Worm (Caenorhabditis elegans) whole organism, L3 larva: Measurements from ENCODE around the gene F49F1.15.
A peak's percentile ranks its signal among the peaks of the same experiment; 100 is the strongest.
"Not testable (repeated sequence)": the region's sequence is repeated elsewhere in the genome, so short reads cannot be mapped to it uniquely, and the experiment has no call there.

Experiments
- ZK546.5 ChIP-seq: sonication (generic microtip); optimal IDR thresholded peaks from 2 replicates; lab custom pipeline; 2017; ENCODE audit warnings: missing biosample characterization, missing genetic modification characterization
- ceh-28 ChIP-seq: fragments of 150-350 bp; optimal IDR thresholded peaks from 2 replicates; lab custom pipeline; 2014; ENCODE audit warnings: missing biosample characterization, missing genetic modification reagents, missing genetic modification characterization
- ceh-82 ChIP-seq: fragments of 150-350 bp; optimal IDR thresholded peaks from 2 replicates; lab custom pipeline; 2014; ENCODE audit warnings: missing biosample characterization, missing genetic modification characterization
- ceh-9 ChIP-seq: sonication (generic microtip); optimal IDR thresholded peaks from 2 replicates; lab custom pipeline; 2018; ENCODE audit warnings: missing biosample characterization, missing genetic modification characterization
- elt-1 ChIP-seq: fragments of 150-350 bp; optimal IDR thresholded peaks from 2 replicates; lab custom pipeline; 2014; ENCODE audit warnings: missing biosample characterization, missing genetic modification characterization
- elt-2 ChIP-seq: sonication (generic microtip); optimal IDR thresholded peaks from 2 replicates; lab custom pipeline; 2016; ENCODE audit warnings: missing genetic modification reagents, mild to moderate bottlenecking, missing genetic modification characterization, missing compliant biosample characterization
- eor-1 ChIP-seq, 2 experiments: fragments of 150-350 bp; optimal IDR thresholded peaks; 2 replicates each; lab custom pipeline; 2014 to 2018; ENCODE audit warnings: missing biosample characterization in 2 of 2, missing genetic modification characterization in 2 of 2
- fkh-10 ChIP-seq: sonication (generic microtip); optimal IDR thresholded peaks from 2 replicates; lab custom pipeline; 2017; ENCODE audit warnings: missing biosample characterization, missing genetic modification reagents, missing genetic modification characterization
- fkh-2 ChIP-seq: fragments of 150-350 bp; optimal IDR thresholded peaks from 2 replicates; lab custom pipeline; 2014; ENCODE audit warnings: missing biosample characterization, missing genetic modification reagents, missing genetic modification characterization
- hmg-11 ChIP-seq: sonication (generic microtip); optimal IDR thresholded peaks from 2 replicates; lab custom pipeline; 2016; ENCODE audit warnings: missing genetic modification characterization, missing compliant biosample characterization
- jun-1 ChIP-seq: fragments of 150-350 bp; optimal IDR thresholded peaks from 2 replicates; lab custom pipeline; 2014; ENCODE audit warnings: missing biosample characterization, missing genetic modification reagents, missing genetic modification characterization
- lin-15B ChIP-seq: fragments of 150-350 bp; optimal IDR thresholded peaks from 2 replicates; lab custom pipeline; 2014; ENCODE audit warnings: missing biosample characterization, missing genetic modification characterization
- lin-39 ChIP-seq: fragments of 150-350 bp; optimal IDR thresholded peaks from 2 replicates; lab custom pipeline; 2018; ENCODE audit warnings: missing biosample characterization, missing genetic modification reagents, missing genetic modification characterization
- mdl-1 ChIP-seq: fragments of 150-350 bp; optimal IDR thresholded peaks from 2 replicates; lab custom pipeline; 2014; ENCODE audit warnings: missing biosample characterization, missing genetic modification characterization
- mml-1 ChIP-seq: fragments of 150-350 bp; sonication (generic microtip); optimal IDR thresholded peaks from 3 replicates; lab custom pipeline; 2014; ENCODE audit warnings: missing biosample characterization, missing genetic modification characterization
- nhr-11 ChIP-seq: fragments of 150-350 bp; optimal IDR thresholded peaks from 2 replicates; lab custom pipeline; 2014; ENCODE audit warnings: missing biosample characterization, missing genetic modification characterization
- nhr-28 ChIP-seq: fragments of 150-350 bp; optimal IDR thresholded peaks from 2 replicates; lab custom pipeline; 2014; ENCODE audit warnings: missing biosample characterization, missing genetic modification characterization
- nhr-43 ChIP-seq: sonication (generic microtip); optimal IDR thresholded peaks from 2 replicates; lab custom pipeline; 2016; ENCODE audit warnings: mild to moderate bottlenecking, missing genetic modification characterization, missing compliant biosample characterization; ENCODE audit not compliant: poor library complexity, severe bottlenecking
- nhr-77 ChIP-seq: fragments of 150-350 bp; optimal IDR thresholded peaks from 2 replicates; lab custom pipeline; 2014; ENCODE audit warnings: missing biosample characterization, missing genetic modification characterization
- pha-4 ChIP-seq: fragments of 150-350 bp; optimal IDR thresholded peaks from 2 replicates; lab custom pipeline; 2014; ENCODE audit warnings: missing biosample characterization, missing genetic modification reagents, missing genetic modification characterization
- pqm-1 ChIP-seq: fragments of 150-350 bp; optimal IDR thresholded peaks from 2 replicates; lab custom pipeline; 2017; ENCODE audit warnings: missing biosample characterization, missing genetic modification characterization, inconsistent platforms
- snpc-4 ChIP-seq: fragments of 150-350 bp; optimal IDR thresholded peaks from 2 replicates; lab custom pipeline; 2014; ENCODE audit warnings: missing biosample characterization, missing genetic modification characterization
- tbx-2 ChIP-seq: sonication (generic microtip); optimal IDR thresholded peaks from 2 replicates; lab custom pipeline; 2016; ENCODE audit warnings: mild to moderate bottlenecking, missing genetic modification characterization, missing compliant biosample characterization
- unc-39 ChIP-seq: sonication (generic microtip); optimal IDR thresholded peaks from 4 replicates; lab custom pipeline; 2017; ENCODE audit warnings: missing biosample characterization, missing genetic modification characterization
- zag-1 ChIP-seq: fragments of 150-350 bp; optimal IDR thresholded peaks from 2 replicates; lab custom pipeline; 2014; ENCODE audit warnings: missing biosample characterization, missing genetic modification characterization
- ztf-11 ChIP-seq: fragments of 150-350 bp; optimal IDR thresholded peaks from 2 replicates; lab custom pipeline; 2014; ENCODE audit warnings: missing biosample characterization, missing genetic modification characterization

Gene F49F1.15

DNA sequence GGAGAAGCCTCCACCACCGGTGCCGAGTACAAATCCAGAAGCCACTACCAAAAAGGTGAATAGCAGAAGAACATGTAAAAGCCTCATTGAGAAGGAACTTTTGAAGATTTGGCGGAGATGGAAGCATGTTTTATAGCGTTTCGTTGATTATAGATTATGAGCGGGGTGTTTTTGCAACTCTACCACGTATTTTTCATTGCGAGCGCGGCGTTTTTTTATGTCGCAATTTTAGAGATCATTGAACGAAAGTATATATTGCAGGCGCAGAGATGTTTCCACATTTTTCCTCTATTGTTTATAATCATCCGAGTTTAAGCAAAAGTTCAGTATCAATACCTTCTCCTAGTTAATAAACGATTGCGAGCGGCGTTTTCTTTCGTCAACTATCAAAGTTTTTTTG, 21.3 kb upstream of the F49F1.15 start, which contains the start of gene F49F1.17:
TSS of gene F49F1.17 (minus strand) at position 101 of the 400 bp plus-strand sequence.
- TF ChIP-seq nhr-77 (no peak), elt-2 (tag; lab: Kevin White, UChicago) (no peak), ztf-11 (no peak), tbx-2 (no peak), fkh-2 (tag; lab: Kevin White, UChicago) (no peak), nhr-28 (tag; lab: Kevin White, UChicago) (no peak), ceh-9 (tag; lab: Kevin White, UChicago) (no peak), elt-1 (tag; lab: Kevin White, UChicago) (no peak), pha-4 (tag; lab: Kevin White, UChicago) (no peak), fkh-10 (no peak), ZK546.5 (no peak), hmg-11 (no peak), jun-1 (tag; lab: Kevin White, UChicago) (no peak), ceh-28 (tag; lab: Kevin White, UChicago) (no peak), lin-39 (tag; lab: Kevin White, UChicago) (no peak), zag-1 (tag; lab: Kevin White, UChicago) (no peak), ceh-82 (no peak)

DNA sequence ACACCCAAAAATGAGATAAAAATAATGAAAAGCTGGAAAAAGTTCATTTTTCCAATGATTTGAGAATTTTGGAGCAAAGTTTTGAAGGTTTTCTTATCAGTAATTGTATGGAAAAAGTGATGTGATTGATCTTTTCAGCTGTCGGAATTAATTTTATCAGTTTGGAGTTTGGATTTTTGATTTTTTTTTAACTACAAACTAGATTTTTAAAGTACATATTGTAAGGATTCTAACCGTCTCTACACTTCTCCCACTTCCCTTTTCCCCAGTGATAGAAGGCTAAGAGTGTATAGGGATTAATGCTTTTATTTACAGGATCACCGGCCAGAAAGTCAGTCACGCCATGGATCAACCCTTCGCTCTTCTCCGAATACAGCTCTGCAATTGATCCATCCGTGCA, 11.2 kb upstream of the F49F1.15 start, which contains the start of gene F49F1.7:
TSS of gene F49F1.7 (minus strand) at position 101 of the 400 bp plus-strand sequence.
- not testable (repeated sequence) for TF ChIP-seq unc-39, ceh-28, nhr-43 (tag; lab: Kevin White, UChicago)

DNA sequence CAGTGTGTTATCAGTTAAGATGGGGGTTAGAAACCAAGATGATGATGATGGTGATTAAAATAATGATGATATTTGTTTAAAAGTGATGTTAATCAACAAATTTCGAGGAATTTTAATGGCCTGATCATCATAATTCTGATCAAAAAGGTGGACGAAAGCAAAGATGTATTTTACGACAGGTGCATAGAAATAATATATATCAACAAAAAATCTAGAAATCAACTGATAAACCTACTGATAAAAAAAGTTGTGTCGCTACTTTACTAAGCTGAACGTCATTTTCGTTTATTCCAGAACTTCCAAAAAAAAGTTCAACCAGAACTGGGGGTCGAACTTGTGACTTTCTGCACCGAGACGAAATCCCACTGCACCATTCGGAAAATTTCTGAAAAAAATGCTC, 8.7 kb upstream of the F49F1.15 start, which contains the start of gene mul-1:
TSS of gene mul-1 (minus strand) at position 84 of the 400 bp plus-strand sequence.
- TF ChIP-seq elt-2 (tag; lab: Kevin White, UChicago): peak; percentile 69
- TF ChIP-seq ztf-11: no peak
- TF ChIP-seq, all 47 proteins: peak for 1

DNA sequence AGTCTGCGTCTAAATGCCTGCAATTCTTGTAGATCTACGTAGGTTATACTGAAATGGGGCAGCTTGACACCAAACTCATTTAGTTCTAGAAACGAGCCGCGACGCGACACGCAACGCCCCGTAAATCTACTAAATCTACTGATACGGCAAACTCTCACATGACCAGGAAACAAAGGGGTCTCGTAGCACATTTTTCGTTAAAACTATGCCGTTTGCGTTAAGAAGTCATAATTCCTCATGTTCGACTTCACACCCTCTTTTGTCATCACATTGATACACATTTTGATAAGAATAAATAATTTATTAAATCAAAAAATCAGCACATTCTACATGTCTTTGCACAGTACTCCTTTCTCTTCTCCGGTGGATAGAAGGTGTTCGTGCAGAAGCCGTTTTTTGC, 6.6 kb upstream of the F49F1.15 start:
- TF ChIP-seq snpc-4 (tag; lab: Kevin White, UChicago): no peak
- no peak for TF ChIP-seq tbx-2
- no peak for TF ChIP-seq fkh-10
- TF ChIP-seq unc-39 (tag; lab: Kevin White, UChicago): no peak
- peak; percentile 77 for TF ChIP-seq elt-2 (tag; lab: Kevin White, UChicago)
- TF ChIP-seq eor-1 (tag; optimal IDR thresholded peaks at IDR 0.05; lab: Kevin White, UChicago): no peak
- peak; percentile 31 for TF ChIP-seq pqm-1 (tag; lab: Kevin White, UChicago)

DNA sequence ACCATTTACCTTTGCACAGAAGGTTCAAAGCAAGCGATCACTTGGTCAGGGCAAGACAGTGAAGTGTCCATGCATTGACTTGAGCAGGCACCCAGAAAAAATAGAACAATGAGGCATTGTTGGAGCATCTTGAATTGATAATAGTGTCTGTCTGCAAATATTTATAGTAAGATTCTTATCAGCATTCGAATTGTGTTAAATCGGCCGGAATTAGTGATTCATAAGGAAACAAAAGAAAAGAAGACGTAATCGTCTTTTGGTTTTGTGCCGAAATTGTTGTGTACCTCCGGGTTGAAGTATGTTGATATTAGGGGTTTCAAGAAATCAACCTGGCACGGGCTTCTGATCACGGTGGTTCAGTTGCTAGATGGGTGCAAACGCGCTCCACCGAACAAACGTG, 5.8 kb upstream of the F49F1.15 start, which contains the start of gene F49F1.5:
TSS of gene F49F1.5 (minus strand) at position 153 of the 400 bp plus-strand sequence.
- TF ChIP-seq fkh-2 (tag; lab: Kevin White, UChicago) (no peak), mml-1 (tag; lab: Kevin White, UChicago) (no peak), elt-2 (tag; lab: Kevin White, UChicago) (peak; percentile 63)
- TF ChIP-seq, all 47 proteins: peak for 1

DNA sequence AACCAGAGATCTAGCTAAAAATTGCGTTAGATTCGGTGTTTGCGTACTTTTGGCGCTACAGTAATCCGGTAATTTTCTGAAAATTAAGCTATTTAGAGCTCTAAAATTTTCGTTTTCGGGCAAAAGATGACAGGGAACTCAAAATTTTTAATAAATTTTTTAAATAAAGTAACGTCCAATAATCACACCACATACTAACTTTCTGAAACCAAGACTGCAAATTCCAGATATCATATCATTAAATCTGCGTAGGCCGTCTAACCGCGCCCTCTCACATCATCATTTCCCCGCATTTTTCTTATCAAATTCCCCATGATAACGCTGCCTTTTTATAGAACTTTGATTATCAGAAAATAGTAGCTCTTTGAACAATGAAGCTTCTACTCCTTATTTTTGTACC, 3.0 kb upstream of the F49F1.15 start, which contains the start of gene drd-50:
TSS of gene drd-50 (plus strand) at position 301 of the 400 bp plus-strand sequence.
- TF ChIP-seq nhr-11 (tag; lab: Kevin White, UChicago) (no peak), elt-2 (tag; lab: Kevin White, UChicago) (peak; percentile 65)

DNA sequence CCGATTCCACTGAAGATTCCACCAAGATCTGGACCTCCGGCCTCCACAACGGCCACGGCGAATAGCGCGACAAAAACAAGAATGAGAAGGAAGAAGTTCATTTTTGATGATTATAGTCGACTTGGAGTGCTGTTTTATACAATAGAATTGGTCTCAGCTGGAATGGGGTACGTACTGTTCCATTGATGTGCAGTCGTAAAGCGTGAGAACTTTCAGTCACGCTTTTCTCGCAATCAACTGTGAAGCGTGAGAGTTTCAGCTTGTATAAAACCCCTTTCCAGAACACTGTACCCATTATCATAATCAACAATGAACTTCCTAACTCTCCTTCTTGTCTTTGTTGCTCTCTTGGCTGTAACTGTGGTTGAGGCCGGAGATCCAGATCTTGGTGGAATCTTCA, 1.2 kb upstream of the F49F1.15 start, which contains the start of the genes F49F1.4 and F49F1.2:
TSS of gene F49F1.4 (minus strand) at position 101 of the 400 bp plus-strand sequence.
TSS of gene F49F1.2 (plus strand) at position 310 of the 400 bp plus-strand sequence.
- TF ChIP-seq snpc-4 (tag; lab: Kevin White, UChicago): no peak
- TF ChIP-seq eor-1 (tag; optimal IDR thresholded peaks at IDR 0.05; lab: Kevin White, UChicago): no peak
- TF ChIP-seq ZK546.5: no peak
- no peak for TF ChIP-seq ceh-9 (tag; lab: Kevin White, UChicago)
- no peak for TF ChIP-seq lin-15B (tag; lab: Kevin White, UChicago)
- no peak for TF ChIP-seq mdl-1

DNA sequence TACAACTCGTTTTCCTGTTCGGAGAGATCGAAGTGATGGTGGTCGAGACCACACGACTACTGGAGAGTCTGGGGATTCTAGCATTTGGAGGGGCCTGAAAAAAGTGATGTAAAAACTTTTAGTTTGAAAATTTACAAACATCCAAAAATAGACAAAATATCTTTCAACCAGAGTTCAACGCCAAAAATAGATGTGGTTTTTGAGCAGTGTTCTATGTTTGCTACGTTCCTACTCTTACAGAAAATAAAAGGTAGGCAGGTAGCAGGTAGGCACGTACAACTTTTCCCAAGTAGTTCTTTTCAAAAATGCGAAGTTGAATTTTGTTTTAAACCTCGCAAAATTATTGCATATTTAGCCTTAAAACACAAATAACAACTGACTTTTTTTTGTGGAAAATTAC, 2.0 kb downstream of the F49F1.15 start, which contains the start of gene F49F1.14:
TSS of gene F49F1.14 (minus strand) at position 101 of the 400 bp plus-strand sequence.
- TF ChIP-seq snpc-4 (tag; lab: Kevin White, UChicago) (no peak), mml-1 (tag; lab: Kevin White, UChicago) (no peak)
- TF ChIP-seq, all 47 proteins: peak for 0
